Fruit fly (Drosophila melanogaster) whole organism, embryonic: ENCODE measurements around the gene mRpL27.

Experiments
- BtbVII ChIP-seq: fragments of 200-800 bp; sonication (Bioruptor generic); optimal IDR thresholded peaks from 3 replicates; lab custom pipeline; 2017; ENCODE audit warnings: missing biosample characterization, mild to moderate bottlenecking, missing genetic modification characterization
- CG12219 ChIP-seq: fragments of 200-800 bp; sonication (Bioruptor generic); optimal IDR thresholded peaks from 3 replicates; lab custom pipeline; 2018; ENCODE audit warnings: missing biosample characterization, mild to moderate bottlenecking, missing genetic modification characterization
- CG1233 ChIP-seq: fragments of 200-800 bp; sonication (Bioruptor generic); optimal IDR thresholded peaks from 4 replicates; lab custom pipeline; 2018; ENCODE audit warnings: missing biosample characterization, mild to moderate bottlenecking, missing genetic modification characterization
- CG13424 ChIP-seq: fragments of 200-800 bp; sonication (Bioruptor generic); optimal IDR thresholded peaks from 2 replicates; lab custom pipeline; 2019; ENCODE audit warnings: missing biosample characterization, mild to moderate bottlenecking, missing genetic modification characterization, moderate library complexity
- CG15073 ChIP-seq: fragments of 200-800 bp; sonication (Bioruptor generic); optimal IDR thresholded peaks from 2 replicates; lab custom pipeline; 2016; ENCODE audit warnings: missing biosample characterization, missing genetic modification characterization
- CG18011 ChIP-seq: fragments of 200-800 bp; sonication (Bioruptor generic); optimal IDR thresholded peaks from 2 replicates; lab custom pipeline; 2017; ENCODE audit warnings: missing biosample characterization, missing genetic modification characterization, mild to moderate bottlenecking, moderate library complexity, missing genotype
- CG18476 ChIP-seq: fragments of 200-800 bp; sonication (Bioruptor generic); optimal IDR thresholded peaks from 2 replicates; lab custom pipeline; 2016; ENCODE audit warnings: missing biosample characterization, mild to moderate bottlenecking, missing genetic modification characterization
- CG2712 ChIP-seq: fragments of 200-800 bp; optimal IDR thresholded peaks from 3 replicates; lab custom pipeline; 2019; ENCODE audit warnings: missing biosample characterization, mild to moderate bottlenecking, missing genetic modification characterization, moderate library complexity
- CG30020 ChIP-seq: fragments of 200-800 bp; optimal IDR thresholded peaks from 2 replicates; lab custom pipeline; 2019; ENCODE audit warnings: missing biosample characterization, mild to moderate bottlenecking, missing genetic modification characterization, moderate library complexity
- CG30431 ChIP-seq: fragments of 200-800 bp; sonication (Bioruptor generic); optimal IDR thresholded peaks from 2 replicates; lab custom pipeline; 2017; ENCODE audit warnings: missing biosample characterization, missing genetic modification characterization
- CG33557 ChIP-seq: fragments of 200-800 bp; sonication (Bioruptor generic); optimal IDR thresholded peaks from 2 replicates; lab custom pipeline; 2019; ENCODE audit warnings: missing biosample characterization, mild to moderate bottlenecking, missing genetic modification characterization, moderate library complexity
- CG34224 ChIP-seq: fragments of 200-800 bp; sonication (Bioruptor generic); IDR thresholded peaks from 3 replicates; pipeline ENCODE4 v1.3.6; 2022; ENCODE audit warnings: missing biosample characterization, missing genetic modification characterization; ENCODE audit not compliant: partially characterized antibody
- CG4360 ChIP-seq: fragments of 200-800 bp; sonication (Bioruptor generic); IDR thresholded peaks from 2 replicates; pipeline ENCODE4 v1.3.6; 2022; ENCODE audit warnings: missing biosample characterization, missing genetic modification characterization
- CG6175 ChIP-seq: fragments of 200-800 bp; sonication (Bioruptor generic); IDR thresholded peaks from 3 replicates; pipeline ENCODE4 v1.3.6; 2022; ENCODE audit warnings: missing biosample characterization, missing genetic modification characterization
- CG7839 ChIP-seq: fragments of 200-800 bp; sonication (Bioruptor generic); optimal IDR thresholded peaks from 3 replicates; lab custom pipeline; 2018; ENCODE audit warnings: missing biosample characterization, mild to moderate bottlenecking, missing genetic modification characterization, moderate library complexity
- CG8089 ChIP-seq: fragments of 200-800 bp; sonication (Bioruptor generic); optimal IDR thresholded peaks from 3 replicates; lab custom pipeline; 2016; ENCODE audit warnings: missing biosample characterization, missing genetic modification characterization
- CG8388 ChIP-seq: fragments of 200-800 bp; sonication (Bioruptor generic); optimal IDR thresholded peaks from 2 replicates; lab custom pipeline; 2019; ENCODE audit warnings: missing biosample characterization, mild to moderate bottlenecking, missing genetic modification characterization, moderate library complexity
- CG9215 ChIP-seq: fragments of 200-800 bp; sonication (Bioruptor generic); IDR thresholded peaks from 2 replicates; pipeline ENCODE4 v1.3.6; 2022; ENCODE audit warnings: missing biosample characterization, missing genetic modification characterization
- CG9817 ChIP-seq: fragments of 200-800 bp; sonication (Bioruptor generic); optimal IDR thresholded peaks from 2 replicates; lab custom pipeline; 2018; ENCODE audit warnings: missing biosample characterization, mild to moderate bottlenecking, missing genetic modification characterization, moderate library complexity
- CkIIα-i1 ChIP-seq: fragments of 200-800 bp; sonication (Bioruptor generic); IDR thresholded peaks from 2 replicates; pipeline ENCODE4 v1.3.6; 2022; ENCODE audit warnings: missing biosample characterization, missing genetic modification characterization
- Dip2 ChIP-seq: fragments of 200-800 bp; sonication (Bioruptor generic); IDR thresholded peaks from 2 replicates; pipeline ENCODE4 v1.3.6; 2022; ENCODE audit warnings: missing biosample characterization, missing genetic modification characterization
- ERR ChIP-seq: fragments of 200-800 bp; sonication (Bioruptor generic); optimal IDR thresholded peaks from 2 replicates; lab custom pipeline; 2016; ENCODE audit warnings: missing biosample characterization, missing genetic modification characterization
- GATAe ChIP-seq: fragments of 200-800 bp; sonication (Bioruptor generic); conservative IDR thresholded peaks from 2 replicates; pipeline ENCODE4 v1.3.6; 2022; ENCODE audit warnings: missing biosample characterization, missing genetic modification characterization
- Hand ChIP-seq: fragments of 200-800 bp; sonication (Bioruptor generic); optimal IDR thresholded peaks from 2 replicates; lab custom pipeline; 2017; ENCODE audit warnings: mild to moderate bottlenecking, missing biosample characterization, missing genetic modification reagents, missing genetic modification characterization
- HmgD ChIP-seq: fragments of 200-800 bp; sonication (Bioruptor generic); optimal IDR thresholded peaks from 3 replicates; lab custom pipeline; 2016; ENCODE audit warnings: missing biosample characterization, missing genetic modification characterization
- Nf-YB ChIP-seq: fragments of 200-800 bp; sonication (Bioruptor generic); optimal IDR thresholded peaks from 3 replicates; lab custom pipeline; 2019; ENCODE audit warnings: missing biosample characterization, mild to moderate bottlenecking, missing genetic modification characterization, moderate library complexity
- NfI ChIP-seq: fragments of 200-800 bp; sonication (Bioruptor generic); optimal IDR thresholded peaks from 3 replicates; lab custom pipeline; 2018; ENCODE audit warnings: missing biosample characterization, mild to moderate bottlenecking, missing genetic modification characterization, moderate library complexity
- Optix ChIP-seq: fragments of 200-800 bp; sonication (Bioruptor generic); IDR thresholded peaks from 3 replicates; pipeline ENCODE4 v1.3.6; 2022; ENCODE audit warnings: missing biosample characterization, missing genetic modification characterization
- Poxn ChIP-seq: fragments of 200-800 bp; sonication (Bioruptor generic); IDR thresholded peaks from 2 replicates; pipeline ENCODE4 v1.3.6; 2022; ENCODE audit warnings: missing biosample characterization, missing genetic modification characterization
- Ptx1 ChIP-seq: fragments of 200-800 bp; sonication (Bioruptor generic); IDR thresholded peaks from 2 replicates; pipeline ENCODE4 v1.3.6; 2022; ENCODE audit warnings: missing biosample characterization, missing genetic modification characterization
- az2 ChIP-seq: fragments of 200-800 bp; sonication (Bioruptor generic); optimal IDR thresholded peaks from 3 replicates; lab custom pipeline; 2016; ENCODE audit warnings: missing biosample characterization, missing genetic modification characterization
- chif ChIP-seq, 2 experiments: fragments of 200-800 bp; sonication (Bioruptor generic); optimal IDR thresholded peaks; 3 replicates each; lab custom pipeline; 2016; ENCODE audit warnings: missing biosample characterization in 2 of 2, missing genetic modification characterization in 2 of 2
- crol ChIP-seq: fragments of 200-800 bp; sonication (Bioruptor generic); IDR thresholded peaks from 2 replicates; pipeline ENCODE4 v1.3.6; 2022; ENCODE audit warnings: missing biosample characterization, missing genetic modification characterization
- crp ChIP-seq, 2 experiments: fragments of 200-800 bp; sonication (Bioruptor generic); optimal IDR thresholded peaks; 2 replicates in 1 of 2; 3 replicates in 1 of 2; lab custom pipeline; 2017; ENCODE audit warnings: missing biosample characterization in 2 of 2, missing genetic modification characterization in 2 of 2, mild to moderate bottlenecking in 1 of 2, moderate library complexity in 1 of 2
- gem ChIP-seq: fragments of 200-800 bp; sonication (Bioruptor generic); optimal IDR thresholded peaks from 2 replicates; lab custom pipeline; 2019; ENCODE audit warnings: missing biosample characterization, mild to moderate bottlenecking, missing genetic modification characterization, moderate library complexity
- gsb ChIP-seq: fragments of 200-800 bp; sonication (Bioruptor generic); IDR thresholded peaks from 2 replicates; pipeline ENCODE4 v1.3.6; 2022; ENCODE audit warnings: missing biosample characterization, missing genetic modification characterization
- h ChIP-seq: fragments of >200 bp; optimal IDR thresholded peaks from 2 replicates; lab custom pipeline; 2017
- ham ChIP-seq: fragments of 200-800 bp; sonication (Bioruptor generic); IDR thresholded peaks from 2 replicates; pipeline ENCODE4 v1.3.6; 2022; ENCODE audit warnings: missing biosample characterization, missing genetic modification characterization
- inv ChIP-seq: fragments of 200-800 bp; sonication (Bioruptor generic); IDR thresholded peaks from 2 replicates; pipeline ENCODE4 v1.3.6; 2022; ENCODE audit warnings: missing biosample characterization, missing genetic modification characterization; ENCODE audit not compliant: partially characterized antibody
- lab ChIP-seq: fragments of 200-800 bp; sonication (Bioruptor generic); optimal IDR thresholded peaks from 3 replicates; lab custom pipeline; 2017; ENCODE audit warnings: missing biosample characterization, missing genetic modification characterization, mild to moderate bottlenecking, moderate library complexity, missing genetic modification reagents
- lola ChIP-seq, 3 experiments: fragments of >200 bp in 2 of 3; fragments of 200-800 bp in 1 of 3; sonication (Bioruptor generic) in 1 of 3; optimal IDR thresholded peaks; 2 replicates each; lab custom pipeline; 2017 to 2019; ENCODE audit warnings: missing biosample characterization in 3 of 3, missing genetic modification characterization in 3 of 3, mild to moderate bottlenecking in 1 of 3, moderate library complexity in 1 of 3
- maf-S ChIP-seq: fragments of 200-800 bp; sonication (Bioruptor generic); optimal IDR thresholded peaks from 2 replicates; lab custom pipeline; 2016; ENCODE audit warnings: missing biosample characterization, missing genetic modification characterization
- odd ChIP-seq: fragments of 200-800 bp; sonication (Bioruptor generic); optimal IDR thresholded peaks from 2 replicates; lab custom pipeline; 2017; ENCODE audit warnings: missing biosample characterization, mild to moderate bottlenecking, missing genetic modification characterization
- pfk ChIP-seq: fragments of 200-800 bp; sonication (Bioruptor generic); optimal IDR thresholded peaks from 2 replicates; lab custom pipeline; 2018; ENCODE audit warnings: missing biosample characterization, mild to moderate bottlenecking, missing genetic modification characterization, moderate library complexity
- phol ChIP-seq: fragments of 200-800 bp; sonication (Bioruptor generic); optimal IDR thresholded peaks from 3 replicates; lab custom pipeline; 2018; ENCODE audit warnings: missing biosample characterization, mild to moderate bottlenecking, missing genetic modification characterization, moderate library complexity
- repo ChIP-seq: fragments of 200-800 bp; sonication (Bioruptor generic); optimal IDR thresholded peaks from 2 replicates; lab custom pipeline; 2016; ENCODE audit warnings: missing biosample characterization, missing genetic modification characterization
- seq ChIP-seq: fragments of 200-800 bp; sonication (Bioruptor generic); IDR thresholded peaks from 2 replicates; pipeline ENCODE4 v1.3.6; 2022; ENCODE audit warnings: missing biosample characterization, missing genetic modification characterization
- shn ChIP-seq: fragments of 200-800 bp; sonication (Bioruptor generic); optimal IDR thresholded peaks from 3 replicates; lab custom pipeline; 2016; ENCODE audit warnings: missing biosample characterization, missing genetic modification characterization
- stc ChIP-seq: fragments of 200-800 bp; sonication (Bioruptor generic); IDR thresholded peaks from 2 replicates; pipeline ENCODE4 v1.3.6; 2022; ENCODE audit warnings: missing biosample characterization, missing genetic modification characterization
- toy ChIP-seq: fragments of 200-800 bp; sonication (Bioruptor generic); IDR thresholded peaks from 2 replicates; pipeline ENCODE4 v1.3.6; 2022; ENCODE audit warnings: missing biosample characterization, missing genetic modification characterization
- zen2 ChIP-seq: fragments of 200-800 bp; sonication (Bioruptor generic); IDR thresholded peaks from 3 replicates; pipeline ENCODE4 v1.3.6; 2022; ENCODE audit warnings: missing biosample characterization, missing genetic modification characterization; ENCODE audit not compliant: partially characterized antibody

The mRpL27 gene

DNA sequence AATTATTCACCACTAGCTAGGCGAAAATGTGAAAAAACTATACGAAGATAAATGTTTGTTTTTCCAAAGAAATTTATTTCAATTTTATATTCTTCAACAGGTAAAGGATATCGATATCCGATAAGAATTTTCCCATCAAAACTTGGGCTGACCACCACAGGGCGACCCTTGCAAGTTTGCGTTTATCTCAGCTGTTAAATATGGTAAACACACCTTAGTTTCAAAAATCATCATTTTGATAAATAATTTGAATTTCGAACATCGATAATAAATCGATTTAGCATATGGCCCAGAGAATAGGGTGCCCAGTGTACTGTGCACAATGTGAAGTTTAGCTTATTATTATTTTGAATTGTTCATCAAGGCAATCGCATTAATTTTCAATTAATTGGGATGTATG is 3.9 kb upstream of the mRpL27 start, which contains the start of the genes CG15443 and Paris (continued):
- TF ChIP-seq HmgD (GFP tag; lab: Kevin White, UChicago): no peak
- TF ChIP-seq Hand (GFP tag; lab: Kevin White, UChicago): no peak
- TF ChIP-seq h (lab: Kevin White, UChicago): no peak
- peak; percentile 77 for TF ChIP-seq CG30020 (tag; lab: Kevin White, UChicago)
- TF ChIP-seq maf-S (GFP tag; lab: Kevin White, UChicago): no peak
- no peak for TF ChIP-seq CG6175
- no peak for TF ChIP-seq gsb (GFP tag; lab: Robert Waterston, UW)
- TF ChIP-seq Dip2 (GFP tag; lab: Robert Waterston, UW): no peak
- no peak for TF ChIP-seq GATAe (GFP tag; lab: Robert Waterston, UW)
- no peak for TF ChIP-seq crol (GFP tag; lab: Robert Waterston, UW)
- no peak for TF ChIP-seq CG18011 (GFP tag; lab: Kevin White, UChicago)
- TF ChIP-seq az2: no peak
- TF ChIP-seq odd (GFP tag; lab: Kevin White, UChicago): no peak
- peak; percentile 75; the same call in 2 of the 3 replicates for TF ChIP-seq zen2 (GFP tag; lab: Robert Waterston, UW)
- no peak for TF ChIP-seq CG12219
- peak in 1 of 2 experiments; percentile 85 for TF ChIP-seq crp (GFP tag; optimal IDR thresholded peaks at IDR 0.05; lab: Kevin White, UChicago)
- no peak for TF ChIP-seq CG9817 (tag; lab: Kevin White, UChicago)
- TF ChIP-seq ERR (GFP tag; lab: Kevin White, UChicago): no peak
- no peak for TF ChIP-seq CG15073
- no peak for TF ChIP-seq Poxn (GFP tag; lab: Robert Waterston, UW)
- TF ChIP-seq seq (GFP tag; lab: Robert Waterston, UW): no peak
- peak; percentile 36 for TF ChIP-seq pfk
- TF ChIP-seq lab (GFP tag; lab: Kevin White, UChicago): peak; percentile 35
- TF ChIP-seq phol (tag; lab: Kevin White, UChicago): peak; percentile 38
- peak; percentile 35 for TF ChIP-seq CG33557 (GFP tag; lab: Kevin White, UChicago)
- no peak for TF ChIP-seq lola (GFP tag; optimal IDR thresholded peaks at IDR 0.05; lab: Kevin White, UChicago)
- no peak for TF ChIP-seq Nf-YB
- no peak for TF ChIP-seq gem
- no peak for TF ChIP-seq repo (GFP tag; lab: Kevin White, UChicago)
- peak; percentile 6 for TF ChIP-seq CG13424
- TF ChIP-seq BtbVII (GFP tag; lab: Kevin White, UChicago): peak; percentile 17
- peak; percentile 73 for TF ChIP-seq inv (GFP tag; lab: Robert Waterston, UW)
- TF ChIP-seq CkIIα-i1 (GFP tag; lab: Robert Waterston, UW): no peak
- no peak for TF ChIP-seq shn
- peak; percentile 9 for TF ChIP-seq CG1233 (GFP tag; lab: Kevin White, UChicago)
- TF ChIP-seq CG30431: no peak
- no peak for TF ChIP-seq CG8388
- peak; percentile 75 for TF ChIP-seq CG34224 (GFP tag; lab: Robert Waterston, UW)
- no peak for TF ChIP-seq stc (GFP tag; lab: Robert Waterston, UW)
- no peak for TF ChIP-seq CG9215
- no peak for TF ChIP-seq CG18476
- TF ChIP-seq ham (GFP tag; lab: Robert Waterston, UW): no peak
- TF ChIP-seq CG2712: peak; percentile 29
- no peak for TF ChIP-seq chif (GFP tag; optimal IDR thresholded peaks at IDR 0.05; lab: Kevin White, UChicago)
- peak; percentile 16 for TF ChIP-seq CG7839 (tag; lab: Kevin White, UChicago)
- no peak for TF ChIP-seq Optix
- no peak for TF ChIP-seq Ptx1 (GFP tag; lab: Robert Waterston, UW)
- no peak for TF ChIP-seq toy (GFP tag; lab: Robert Waterston, UW)
- no peak for TF ChIP-seq CG8089 (GFP tag; lab: Kevin White, UChicago)
- TF ChIP-seq CG4360: no peak
- peak; percentile 16 for TF ChIP-seq NfI (GFP tag; lab: Kevin White, UChicago)
